Fruit fly (Drosophila melanogaster): ENCODE measurements around the gene Eip74EF.

The Eip74EF gene

DNA sequence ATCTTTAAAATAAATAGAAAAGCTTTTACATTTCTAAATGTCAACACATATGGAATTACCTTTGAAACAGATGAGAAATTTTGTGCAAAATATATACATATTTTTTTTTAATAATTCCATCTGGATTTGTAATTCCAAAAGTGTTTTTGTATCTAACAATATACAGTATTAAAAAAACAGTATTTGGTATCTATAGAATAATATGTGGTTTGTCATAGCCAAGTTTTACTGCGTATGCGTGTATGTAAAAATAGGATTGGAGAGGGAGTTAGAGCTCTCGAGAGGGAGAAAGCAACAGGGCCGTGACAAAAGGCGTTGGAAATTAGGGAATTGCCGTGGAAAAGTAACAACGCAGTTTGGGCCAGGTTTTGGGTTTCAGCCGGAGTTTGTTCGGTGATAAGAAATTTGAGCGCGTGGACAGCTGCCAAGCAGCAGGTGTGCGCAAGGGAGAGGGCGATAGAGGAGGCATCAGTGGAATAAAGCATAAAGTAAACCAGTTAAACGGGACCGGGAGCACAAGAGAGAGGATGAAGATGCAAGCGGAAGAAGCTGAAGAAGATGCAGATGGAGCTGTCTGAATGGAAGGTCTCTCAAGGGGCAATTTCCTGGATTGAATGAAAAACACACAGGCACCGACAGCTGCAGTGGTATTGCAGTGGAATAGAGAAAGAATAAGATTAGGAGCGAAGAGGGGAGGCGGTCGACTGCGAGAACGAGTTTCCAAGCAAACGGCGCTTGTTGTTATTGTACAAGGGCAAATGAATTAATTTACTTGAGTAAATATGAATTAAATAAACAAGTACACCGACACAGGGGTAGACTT is 34.0 kb upstream of the Eip74EF start (continued):
- peak; percentile 28; the same call in 1 of the 2 replicates for TF ChIP-seq CG32532 (GFP tag; IDR thresholded peaks at IDR 0.05)
- peak; percentile 70; the same call in 2 of the 3 replicates for TF ChIP-seq CG6175 (GFP tag; IDR thresholded peaks at IDR 0.05)
- peak; percentile 27 for TF ChIP-seq unpg (GFP tag; optimal IDR thresholded peaks at IDR 0.05)
- TF ChIP-seq CG17568 (GFP tag; optimal IDR thresholded peaks at IDR 0.05), result peak; percentile 66
- no peak for TF ChIP-seq aop (GFP tag; IDR thresholded peaks at IDR 0.05)
- TF ChIP-seq chinmo (GFP tag; IDR thresholded peaks at IDR 0.05; ENCODE audit: partially characterized antibody), result 0 out of 4 replicates have a peak, but pooled peaks have one; percentile 29
- TF ChIP-seq CG15696 (tag; optimal IDR thresholded peaks at IDR 0.05), result peak; percentile 11
- TF ChIP-seq sr (GFP tag; IDR thresholded peaks at IDR 0.05), result peak; percentile 69; the same call in 2 of the 3 replicates
- TF ChIP-seq repo (GFP tag; optimal IDR thresholded peaks at IDR 0.05), result peak; percentile 24
- peak; percentile 78 for TF ChIP-seq gce (GFP tag; IDR thresholded peaks at IDR 0.05)
- TF ChIP-seq Asciz (GFP tag; optimal IDR thresholded peaks at IDR 0.05), result peak; percentile 88
- TF ChIP-seq lov (optimal IDR thresholded peaks at IDR 0.05), result no peak
- peak; percentile 86 for TF ChIP-seq lov (GFP tag; IDR thresholded peaks at IDR 0.05)
- TF ChIP-seq rib (GFP tag; IDR thresholded peaks at IDR 0.05), result peak; percentile 91
- TF ChIP-seq D (optimal IDR thresholded peaks at IDR 0.05), result no peak
- peak; percentile 85 for TF ChIP-seq D (GFP tag; optimal IDR thresholded peaks at IDR 0.05)
- peak; percentile 48 for TF ChIP-seq CG12299 (tag; optimal IDR thresholded peaks at IDR 0.05)
- TF ChIP-seq CG1602 (GFP tag; optimal IDR thresholded peaks at IDR 0.05), result no peak
- TF ChIP-seq Kr (GFP tag; optimal IDR thresholded peaks at IDR 0.05), result peak; percentile 71
- no peak for TF ChIP-seq stwl (tag; optimal IDR thresholded peaks at IDR 0.05)
- peak; percentile 64; the same call in 1 of the 2 replicates for TF ChIP-seq Taf1 (GFP tag; IDR thresholded peaks at IDR 0.05)
- TF ChIP-seq CG3281 (GFP tag; optimal IDR thresholded peaks at IDR 0.05), result peak; percentile 74
- TF ChIP-seq MTF-1 (GFP tag; optimal IDR thresholded peaks at IDR 0.05; ENCODE audit: borderline replicate concordance), result peak; percentile 86
- TF ChIP-seq CG34422 (GFP tag; IDR thresholded peaks at IDR 0.05), result peak; percentile 23; the same call in 1 of the 3 replicates
- peak; percentile 79 for TF ChIP-seq Camta (GFP tag; optimal IDR thresholded peaks at IDR 0.05)
- TF ChIP-seq jumu (GFP tag; optimal IDR thresholded peaks at IDR 0.05), result peak; percentile 65
- no peak for TF ChIP-seq Hey (tag; optimal IDR thresholded peaks at IDR 0.05)
- peak; percentile 91 for TF ChIP-seq lab (GFP tag; optimal IDR thresholded peaks at IDR 0.05)
- no peak for TF ChIP-seq Bteb2 (GFP tag; optimal IDR thresholded peaks at IDR 0.05)
- no peak for TF ChIP-seq CG12659 (GFP tag; optimal IDR thresholded peaks at IDR 0.05)
- peak; percentile 83 for TF ChIP-seq Awh (GFP tag; IDR thresholded peaks at IDR 0.05)
- peak; percentile 75 for TF ChIP-seq CG6254 (GFP tag; optimal IDR thresholded peaks at IDR 0.05)
- peak; percentile 70 for TF ChIP-seq gsb (GFP tag; IDR thresholded peaks at IDR 0.05)
- no peak for TF ChIP-seq Deaf1 (tag; optimal IDR thresholded peaks at IDR 0.05)
- TF ChIP-seq luna (GFP tag; optimal IDR thresholded peaks at IDR 0.05), result peak; percentile 52
- peak; percentile 30; the same call in 1 of the 2 replicates for TF ChIP-seq CG9215 (GFP tag; IDR thresholded peaks at IDR 0.05)
- peak; percentile 7 for TF ChIP-seq CG8290 (GFP tag; optimal IDR thresholded peaks at IDR 0.05)
- TF ChIP-seq CG8290 (tag; optimal IDR thresholded peaks at IDR 0.05), result peak in 1 of 2 experiments; percentile 17
- peak; percentile 59 for TF ChIP-seq CG6765 (GFP tag; optimal IDR thresholded peaks at IDR 0.05)
- peak; percentile 38 for TF ChIP-seq nom (GFP tag; optimal IDR thresholded peaks at IDR 0.05)
- no peak for TF ChIP-seq cwo (GFP tag; optimal IDR thresholded peaks at IDR 0.05)
- peak; percentile 81 for TF ChIP-seq pros (GFP tag; optimal IDR thresholded peaks at IDR 0.05)
- peak; percentile 22; the same call in 1 of the 2 replicates for TF ChIP-seq CG14441 (GFP tag; IDR thresholded peaks at IDR 0.05)
- TF ChIP-seq zfh1 (GFP tag; IDR thresholded peaks at IDR 0.05), result peak; percentile 78
- peak; percentile 55; the same call in 2 of the 3 replicates for TF ChIP-seq ase (GFP tag; IDR thresholded peaks at IDR 0.05)
- TF ChIP-seq chn (GFP tag; optimal IDR thresholded peaks at IDR 0.05), result peak; percentile 32
- TF ChIP-seq dmrt99B (tag; optimal IDR thresholded peaks at IDR 0.05), result peak; percentile 34
- TF ChIP-seq CG14667 (GFP tag; IDR thresholded peaks at IDR 0.05), result peak; percentile 43; the same call in 1 of the 2 replicates
- peak; percentile 64 for TF ChIP-seq CG5180 (GFP tag; optimal IDR thresholded peaks at IDR 0.05)
